Fruit fly (Drosophila melanogaster) whole organism, embryonic: Measurements from ENCODE around the gene MAPk-Ak2.

Experiments used
- ATbp ChIP-seq: fragments of 200-800 bp; sonication (Bioruptor generic); optimal IDR thresholded peaks from 2 replicates; lab custom pipeline; 2017; ENCODE audit warnings: missing biosample characterization, mild to moderate bottlenecking, missing genetic modification characterization, missing genetic modification reagents
- Abd-B ChIP-seq: fragments of 200-800 bp; sonication (Bioruptor generic); optimal IDR thresholded peaks from 2 replicates; lab custom pipeline; 2018; ENCODE audit warnings: missing biosample characterization, mild to moderate bottlenecking, missing genetic modification characterization, moderate library complexity
- Awh ChIP-seq: fragments of 200-800 bp; sonication (Bioruptor generic); IDR thresholded peaks from 2 replicates; pipeline ENCODE4, ENCODE4 v1.3.6; 2022; ENCODE audit warnings: missing biosample characterization, missing genetic modification characterization
- CG11695 ChIP-seq: fragments of 200-800 bp; sonication (Bioruptor generic); IDR thresholded peaks from 3 replicates; pipeline ENCODE4 v1.3.6; 2022; ENCODE audit warnings: missing biosample characterization, missing genetic modification characterization
- CG12219 ChIP-seq: fragments of 200-800 bp; sonication (Bioruptor generic); optimal IDR thresholded peaks from 3 replicates; lab custom pipeline; 2018; ENCODE audit warnings: missing biosample characterization, mild to moderate bottlenecking, missing genetic modification characterization
- CG13624 ChIP-seq: fragments of 200-800 bp; sonication (Bioruptor generic); optimal IDR thresholded peaks from 2 replicates; lab custom pipeline; 2016; ENCODE audit warnings: missing biosample characterization, missing genetic modification characterization
- CG13894 ChIP-seq: fragments of 200-800 bp; sonication (Bioruptor generic); optimal IDR thresholded peaks from 3 replicates; lab custom pipeline; 2018; ENCODE audit warnings: missing biosample characterization, mild to moderate bottlenecking, missing genetic modification characterization, moderate library complexity
- CG15269 ChIP-seq: fragments of 200-800 bp; sonication (Bioruptor generic); optimal IDR thresholded peaks from 2 replicates; lab custom pipeline; 2018; ENCODE audit warnings: missing biosample characterization, mild to moderate bottlenecking, missing genetic modification characterization, moderate library complexity
- CG1832 ChIP-seq: fragments of 200-800 bp; sonication (Bioruptor generic); optimal IDR thresholded peaks from 2 replicates; lab custom pipeline; 2017; ENCODE audit warnings: missing biosample characterization, mild to moderate bottlenecking, missing genetic modification characterization, inconsistent platforms
- CG18476 ChIP-seq: fragments of 200-800 bp; sonication (Bioruptor generic); optimal IDR thresholded peaks from 2 replicates; lab custom pipeline; 2016; ENCODE audit warnings: missing biosample characterization, mild to moderate bottlenecking, missing genetic modification characterization
- CG2116 ChIP-seq: fragments of 200-800 bp; sonication (Bioruptor generic); optimal IDR thresholded peaks from 3 replicates; lab custom pipeline; 2018; ENCODE audit warnings: missing biosample characterization, mild to moderate bottlenecking, missing genetic modification characterization
- CG2202 ChIP-seq: fragments of 200-800 bp; sonication (Bioruptor generic); optimal IDR thresholded peaks from 2 replicates; lab custom pipeline; 2018; ENCODE audit warnings: missing biosample characterization, mild to moderate bottlenecking, missing genetic modification characterization
- CG3407 ChIP-seq: fragments of 200-800 bp; sonication (Bioruptor generic); optimal IDR thresholded peaks from 2 replicates; lab custom pipeline; 2018; ENCODE audit warnings: missing biosample characterization, mild to moderate bottlenecking, missing genetic modification characterization
- CG6175 ChIP-seq: fragments of 200-800 bp; sonication (Bioruptor generic); IDR thresholded peaks from 3 replicates; pipeline ENCODE4 v1.3.6; 2022; ENCODE audit warnings: missing biosample characterization, missing genetic modification characterization
- CG6254 ChIP-seq: fragments of 200-800 bp; sonication (Bioruptor generic); optimal IDR thresholded peaks from 3 replicates; lab custom pipeline; 2017; ENCODE audit warnings: mild to moderate bottlenecking, missing biosample characterization, missing genetic modification reagents, missing genetic modification characterization
- CG6689 ChIP-seq: fragments of 200-800 bp; sonication (Bioruptor generic); IDR thresholded peaks from 2 replicates; pipeline ENCODE4 v1.3.6; 2022; ENCODE audit warnings: missing biosample characterization, missing genetic modification characterization
- CG6854 ChIP-seq: fragments of 200-800 bp; sonication (Bioruptor generic); optimal IDR thresholded peaks from 3 replicates; lab custom pipeline; 2017; ENCODE audit warnings: missing biosample characterization, mild to moderate bottlenecking, missing genetic modification characterization
- CG8944 ChIP-seq: fragments of 200-800 bp; sonication (Bioruptor generic); optimal IDR thresholded peaks from 3 replicates; lab custom pipeline; 2016; ENCODE audit warnings: missing biosample characterization, missing genetic modification characterization
- CG9609 ChIP-seq: fragments of 200-800 bp; sonication (Bioruptor generic); optimal IDR thresholded peaks from 3 replicates; lab custom pipeline; 2016; ENCODE audit warnings: missing biosample characterization, missing genetic modification characterization
- D ChIP-seq, 2 experiments: fragments of 200-800 bp in 1 of 2; fragments of >200 bp in 1 of 2; sonication (Bioruptor generic) in 1 of 2; optimal IDR thresholded peaks; 2 replicates in 1 of 2; 3 replicates in 1 of 2; lab custom pipeline; 2017; ENCODE audit warnings: mild to moderate bottlenecking in 1 of 2, missing biosample characterization in 1 of 2, missing genetic modification characterization in 1 of 2, missing genetic modification reagents in 1 of 2
- D19B ChIP-seq: fragments of 200-800 bp; sonication (Bioruptor generic); optimal IDR thresholded peaks from 2 replicates; lab custom pipeline; 2017; ENCODE audit warnings: missing biosample characterization, mild to moderate bottlenecking, missing genetic modification characterization
- Dek ChIP-seq: fragments of 200-800 bp; sonication (Bioruptor generic); optimal IDR thresholded peaks from 3 replicates; lab custom pipeline; 2019; ENCODE audit warnings: missing biosample characterization, mild to moderate bottlenecking, missing genetic modification characterization, moderate library complexity
- Dfd ChIP-seq, 2 experiments: fragments of >200 bp; optimal IDR thresholded peaks; 2 replicates each; lab custom pipeline; 2017; ENCODE audit warnings: missing biosample characterization in 2 of 2, missing genetic modification characterization in 2 of 2
- Doc3 ChIP-seq: fragments of 200-800 bp; sonication (Bioruptor generic); IDR thresholded peaks from 3 replicates; pipeline ENCODE4 v1.3.6; 2022; ENCODE audit warnings: missing biosample characterization, missing genetic modification characterization; ENCODE audit not compliant: partially characterized antibody
- E2f1 ChIP-seq: fragments of 200-800 bp; sonication (Bioruptor generic); IDR thresholded peaks from 2 replicates; pipeline ENCODE4 v1.3.6; 2022; ENCODE audit warnings: missing biosample characterization, missing genetic modification characterization
- Fer1 ChIP-seq: fragments of 200-800 bp; sonication (Bioruptor generic); optimal IDR thresholded peaks from 2 replicates; lab custom pipeline; 2017; ENCODE audit warnings: missing biosample characterization, mild to moderate bottlenecking, missing genetic modification characterization
- Hr39 ChIP-seq: fragments of >200 bp; optimal IDR thresholded peaks from 2 replicates; lab custom pipeline; 2017
- Hr78 ChIP-seq, 2 experiments: fragments of 200-800 bp in 1 of 2; fragments of >200 bp in 1 of 2; sonication (Bioruptor generic) in 1 of 2; optimal IDR thresholded peaks; 2 replicates each; lab custom pipeline; 2017 to 2019; ENCODE audit warnings: missing biosample characterization in 2 of 2, missing genetic modification characterization in 2 of 2, mild to moderate bottlenecking in 1 of 2, moderate library complexity in 1 of 2
- Mad ChIP-seq: fragments of 200-800 bp; sonication (Bioruptor generic); optimal IDR thresholded peaks from 2 replicates; lab custom pipeline; 2016; ENCODE audit warnings: missing biosample characterization, missing genetic modification characterization
- Nf-YC ChIP-seq: fragments of 200-800 bp; optimal IDR thresholded peaks from 3 replicates; lab custom pipeline; 2019; ENCODE audit warnings: missing biosample characterization, mild to moderate bottlenecking, missing genetic modification characterization, moderate library complexity
- Opbp ChIP-seq: fragments of 200-800 bp; sonication (Bioruptor generic); IDR thresholded peaks from 3 replicates; pipeline ENCODE4 v1.3.6; 2022; ENCODE audit warnings: missing biosample characterization, missing genetic modification characterization; ENCODE audit not compliant: partially characterized antibody
- Stat92E ChIP-seq, 3 experiments: fragments of >200 bp in 2 of 3; fragments of 200-800 bp in 1 of 3; sonication (Bioruptor generic) in 1 of 3; optimal IDR thresholded peaks; 2 replicates each; lab custom pipeline; 2017 to 2019; ENCODE audit warnings: missing biosample characterization in 3 of 3, missing genetic modification characterization in 3 of 3, mild to moderate bottlenecking in 1 of 3, moderate library complexity in 1 of 3
- Tbp ChIP-seq: fragments of >200 bp; optimal IDR thresholded peaks from 2 replicates; lab custom pipeline; 2018; ENCODE audit warnings: missing biosample characterization, missing genetic modification characterization
- ash1 ChIP-seq: fragments of 200-800 bp; sonication (Bioruptor generic); optimal IDR thresholded peaks from 2 replicates; lab custom pipeline; 2018; ENCODE audit warnings: missing biosample characterization, mild to moderate bottlenecking, missing genetic modification characterization
- ato ChIP-seq: fragments of 200-800 bp; sonication (Bioruptor generic); IDR thresholded peaks from 2 replicates; pipeline ENCODE4 v1.3.6; 2022; ENCODE audit warnings: missing biosample characterization, missing genetic modification characterization; ENCODE audit not compliant: partially characterized antibody
- bowl ChIP-seq: fragments of 200-800 bp; sonication (Bioruptor generic); IDR thresholded peaks from 2 replicates; pipeline ENCODE4 v1.3.6; 2022; ENCODE audit warnings: missing biosample characterization, missing genetic modification characterization
- bsh ChIP-seq, 2 experiments: fragments of 200-800 bp; sonication (Bioruptor generic); optimal IDR thresholded peaks; 2 replicates each; lab custom pipeline; 2017 to 2018; ENCODE audit warnings: mild to moderate bottlenecking in 2 of 2, missing biosample characterization in 2 of 2, missing genetic modification characterization in 2 of 2, moderate library complexity in 1 of 2
- cwo ChIP-seq: fragments of 200-800 bp; sonication (Bioruptor generic); optimal IDR thresholded peaks from 3 replicates; lab custom pipeline; 2017; ENCODE audit warnings: missing biosample characterization, missing genetic modification characterization, mild to moderate bottlenecking, moderate library complexity, missing genetic modification reagents
- dimm ChIP-seq: fragments of 200-800 bp; sonication (Bioruptor generic); IDR thresholded peaks from 2 replicates; pipeline ENCODE4 v1.3.6; 2022; ENCODE audit warnings: missing biosample characterization, missing genetic modification characterization
- hbn ChIP-seq: fragments of 200-800 bp; sonication (Bioruptor generic); IDR thresholded peaks from 2 replicates; pipeline ENCODE4 v1.3.6; 2022; ENCODE audit warnings: missing biosample characterization, missing genetic modification characterization; ENCODE audit not compliant: partially characterized antibody
- ind ChIP-seq: fragments of 200-800 bp; sonication (Bioruptor generic); optimal IDR thresholded peaks from 3 replicates; lab custom pipeline; 2016; ENCODE audit warnings: missing biosample characterization, missing genetic modification characterization
- mirr ChIP-seq: fragments of 200-800 bp; sonication (Bioruptor generic); optimal IDR thresholded peaks from 3 replicates; lab custom pipeline; 2018; ENCODE audit warnings: missing biosample characterization, mild to moderate bottlenecking, missing genetic modification characterization
- pros ChIP-seq: fragments of 200-800 bp; sonication (Bioruptor generic); optimal IDR thresholded peaks from 3 replicates; lab custom pipeline; 2019; ENCODE audit warnings: missing biosample characterization, mild to moderate bottlenecking, missing genetic modification characterization, moderate library complexity
- psq ChIP-seq: fragments of 200-800 bp; sonication (Bioruptor generic); optimal IDR thresholded peaks from 2 replicates; lab custom pipeline; 2017; ENCODE audit warnings: missing biosample characterization, missing genetic modification characterization
- pzg ChIP-seq: fragments of 200-800 bp; sonication (Bioruptor generic); optimal IDR thresholded peaks from 3 replicates; lab custom pipeline; 2018; ENCODE audit warnings: missing biosample characterization, mild to moderate bottlenecking, missing genetic modification characterization, moderate library complexity
- run ChIP-seq: fragments of 200-800 bp; sonication (Bioruptor generic); optimal IDR thresholded peaks from 3 replicates; lab custom pipeline; 2018; ENCODE audit warnings: missing biosample characterization, mild to moderate bottlenecking, missing genetic modification characterization
- sd ChIP-seq: fragments of 200-800 bp; sonication (Bioruptor generic); optimal IDR thresholded peaks from 3 replicates; lab custom pipeline; 2018; ENCODE audit warnings: missing biosample characterization, mild to moderate bottlenecking, missing genetic modification characterization, moderate library complexity
- zen2 ChIP-seq: fragments of 200-800 bp; sonication (Bioruptor generic); IDR thresholded peaks from 3 replicates; pipeline ENCODE4 v1.3.6; 2022; ENCODE audit warnings: missing biosample characterization, missing genetic modification characterization; ENCODE audit not compliant: partially characterized antibody

Gene MAPk-Ak2

DNA sequence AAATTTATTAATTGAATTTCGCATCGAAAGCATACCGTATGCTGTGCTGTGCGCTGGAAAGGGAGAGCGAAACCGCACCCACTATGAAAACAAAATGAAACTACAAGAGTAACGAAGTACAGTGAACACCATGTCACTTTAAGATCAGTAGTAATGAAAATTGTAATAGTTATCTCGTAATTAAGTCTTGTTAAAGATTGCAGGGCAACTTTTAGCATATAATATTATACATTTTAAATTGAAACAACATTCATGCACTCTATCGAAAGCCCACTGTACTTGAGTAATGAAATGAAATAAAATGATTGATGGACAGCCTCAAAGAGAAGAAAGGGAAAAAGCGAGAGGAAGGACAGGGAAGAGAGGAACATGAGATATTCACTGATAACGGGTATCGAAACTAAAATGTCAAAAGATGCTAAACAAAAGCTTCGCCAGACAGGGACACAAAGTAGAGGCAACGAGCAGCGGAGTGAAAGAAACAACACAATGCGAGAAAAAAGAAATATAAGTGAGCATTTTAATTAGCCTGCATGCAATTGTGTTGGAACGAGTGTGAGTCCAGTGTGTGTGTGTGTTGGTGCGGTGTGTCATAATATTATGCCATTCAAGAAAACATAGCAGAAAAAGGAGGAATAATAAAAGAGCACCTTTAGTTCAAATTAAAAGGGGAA is 28.6 kb downstream of the MAPk-Ak2 start (continued):
- TF ChIP-seq cwo (GFP tag; lab: Kevin White, UChicago) (peak; percentile 67), ATbp (GFP tag; lab: Kevin White, UChicago) (peak; percentile 45), CG13894 (tag; lab: Kevin White, UChicago) (peak; percentile 23), dimm (peak; percentile 72), Opbp (no peak), ind (peak; percentile 77), CG8944 (GFP tag; lab: Kevin White, UChicago) (no peak), CG6854 (GFP tag; lab: Kevin White, UChicago) (peak; percentile 2), Fer1 (GFP tag; lab: Kevin White, UChicago) (peak; percentile 81), Dek (tag; lab: Kevin White, UChicago) (peak; percentile 78), Doc3 (no peak), CG1832 (GFP tag; lab: Kevin White, UChicago) (no peak), CG3407 (peak; percentile 50), Hr39 (lab: Kevin White, UChicago) (no peak), pros (GFP tag; lab: Kevin White, UChicago) (no peak), Mad (GFP tag; lab: Kevin White, UChicago) (peak; percentile 55), CG6254 (GFP tag; lab: Kevin White, UChicago) (peak; percentile 15), Nf-YC (tag; lab: Kevin White, UChicago) (peak; percentile 19), CG11695 (GFP tag; lab: Robert Waterston, UW) (peak; percentile 74), Dfd (GFP tag; optimal IDR thresholded peaks at IDR 0.05; lab: Kevin White, UChicago) (no peak), CG15269 (tag; lab: Kevin White, UChicago) (peak; percentile 86), ash1 (no peak), Tbp (GFP tag; lab: Kevin White, UChicago) (no peak), bsh (GFP tag; optimal IDR thresholded peaks at IDR 0.05; lab: Kevin White, UChicago) (peak; percentile 64 to 85), CG6689 (GFP tag; lab: Robert Waterston, UW) (peak; percentile 83), D19B (no peak), run (peak; percentile 25), ato (GFP tag; lab: Robert Waterston, UW) (no peak), pzg (no peak), sd (tag; lab: Kevin White, UChicago) (peak; percentile 41), D (optimal IDR thresholded peaks at IDR 0.05; lab: Kevin White, UChicago) (no peak), D (GFP tag; optimal IDR thresholded peaks at IDR 0.05; lab: Kevin White, UChicago) (peak; percentile 47), CG2202 (peak; percentile 30), CG2116 (GFP tag; lab: Kevin White, UChicago) (peak; percentile 16), hbn (no peak), Hr78 (GFP tag; optimal IDR thresholded peaks at IDR 0.05; lab: Kevin White, UChicago) (peak in 1 of 2 experiments; percentile 33), mirr (GFP tag; lab: Kevin White, UChicago) (no peak), E2f1 (peak; percentile 57), CG6175 (0 out of 3 replicates have a peak, but pooled peaks have one; percentile 25), Stat92E (GFP tag; optimal IDR thresholded peaks at IDR 0.05; lab: Kevin White, UChicago) (no peak), bowl (GFP tag; lab: Robert Waterston, UW) (no peak), zen2 (GFP tag; lab: Robert Waterston, UW) (no peak), CG12219 (GFP tag; lab: Kevin White, UChicago) (peak; percentile 51), psq (GFP tag; lab: Kevin White, UChicago) (peak; percentile 31), Abd-B (GFP tag; lab: Kevin White, UChicago) (peak; percentile 75), Awh (GFP tag; lab: Robert Waterston, UW) (peak; percentile 67), CG18476 (peak; percentile 34), CG13624 (GFP tag; lab: Kevin White, UChicago) (peak; percentile 49), CG9609 (GFP tag; lab: Kevin White, UChicago) (peak; percentile 32)
